Fruit fly (Drosophila melanogaster) whole organism: Measurements from ENCODE around the gene CG32026.

Experiments
- CG8478 ChIP-seq: fragments of >200 bp; optimal IDR thresholded peaks from 2 replicates; lab custom pipeline; 2018; ENCODE audit warnings: inconsistent platforms
- psq ChIP-seq: fragments of >200 bp; optimal IDR thresholded peaks from 2 replicates; lab custom pipeline; 2017

- TF ChIP-seq CG8478 (lab: Kevin White, UChicago) (no peak), psq (lab: Kevin White, UChicago) (no peak)
These were observed 6.7 kb upstream of the CG32026 start for dm6 chr3L:8829572-8829971.
